Worm (Caenorhabditis elegans) whole organism, L4/young adult: Measurements from ENCODE around the gene Y54G2A.15.

Experiments
- W03F9.2 ChIP-seq: fragments of 150-350 bp; optimal IDR thresholded peaks from 2 replicates; lab custom pipeline; 2014; ENCODE audit warnings: missing biosample characterization, missing genetic modification characterization
- dao-5 ChIP-seq: sonication (generic microtip); optimal IDR thresholded peaks from 2 replicates; lab custom pipeline; 2016; ENCODE audit warnings: missing genotype, missing genetic modification characterization, moderate library complexity, missing compliant biosample characterization
- him-1 ChIP-seq: sonication (generic microtip); optimal IDR thresholded peaks from 2 replicates; lab custom pipeline; 2016; ENCODE audit warnings: missing genotype, missing genetic modification reagents, missing genetic modification characterization, missing compliant biosample characterization

Y54G2A.15 gene

ce11 chrIV:2843882-2844281, at the start of gene Y54G2A.15:
Y54G2A.15 (minus strand) TSS chrIV:2843982.
- no peak for TF ChIP-seq W03F9.2

- TF ChIP-seq dao-5 (tag; lab: Kevin White, UChicago) (no peak), W03F9.2 (no peak), him-1 (tag; lab: Kevin White, UChicago) (no peak)
These were observed 49.7 kb upstream of the Y54G2A.15 start for ce11 chrIV:2893486-2893842.

- no peak for TF ChIP-seq him-1 (tag; lab: Kevin White, UChicago)
- TF ChIP-seq dao-5 (tag; lab: Kevin White, UChicago), result no peak
- no peak for TF ChIP-seq W03F9.2
These were observed 49.2 kb upstream of the Y54G2A.15 start for ce11 chrIV:2892787-2893485.

- TF ChIP-seq dao-5 (tag; lab: Kevin White, UChicago) (no peak), him-1 (tag; lab: Kevin White, UChicago) (no peak), W03F9.2 (no peak)
These were observed 48.6 kb upstream of the Y54G2A.15 start, which contains the start of gene Y54G2A.18 for ce11 chrIV:2892395-2892786. Y54G2A.18 (minus strand) TSS chrIV:2892495.

- TF ChIP-seq W03F9.2 (no peak), him-1 (tag; lab: Kevin White, UChicago) (no peak), dao-5 (tag; lab: Kevin White, UChicago) (no peak)
These were observed 47.9 kb upstream of the Y54G2A.15 start for ce11 chrIV:2891535-2892233.

ce11 chrIV:2890401-2890952, 46.7 kb upstream of the Y54G2A.15 start, which contains the start of the genes nprt-1 and dib-1:
nprt-1 (minus strand) TSS chrIV:2890451.
dib-1 (plus strand) TSS chrIV:2890882.
- TF ChIP-seq dao-5 (tag; lab: Kevin White, UChicago) (no peak), him-1 (tag; lab: Kevin White, UChicago) (no peak), W03F9.2 (no peak)

ce11 chrIV:2888496-2889101, 44.8 kb upstream of the Y54G2A.15 start:
- TF ChIP-seq dao-5 (tag; lab: Kevin White, UChicago) (no peak), him-1 (tag; lab: Kevin White, UChicago) (no peak), W03F9.2 (no peak)

- TF ChIP-seq dao-5 (tag; lab: Kevin White, UChicago) (no peak), him-1 (tag; lab: Kevin White, UChicago) (no peak), W03F9.2 (no peak)
These were observed 43.5 kb upstream of the Y54G2A.15 start for ce11 chrIV:2887245-2887644.

- TF ChIP-seq him-1 (tag; lab: Kevin White, UChicago) (no peak), W03F9.2 (no peak), dao-5 (tag; lab: Kevin White, UChicago) (no peak)
These were observed 42.9 kb upstream of the Y54G2A.15 start, which contains the start of gene dml-1 for ce11 chrIV:2886655-2887054. dml-1 (plus strand) TSS chrIV:2886955.

- TF ChIP-seq dao-5 (tag; lab: Kevin White, UChicago) (no peak), W03F9.2 (no peak), him-1 (tag; lab: Kevin White, UChicago) (no peak)
These were observed 41.5 kb upstream of the Y54G2A.15 start for ce11 chrIV:2885260-2885659.

ce11 chrIV:2864743-2865142, 21.0 kb upstream of the Y54G2A.15 start, which contains the start of gene Y54G2A.16:
Y54G2A.16 (minus strand) TSS chrIV:2864843.
- TF ChIP-seq dao-5 (tag; lab: Kevin White, UChicago) (no peak), W03F9.2 (no peak), him-1 (tag; lab: Kevin White, UChicago) (no peak)

- TF ChIP-seq dao-5 (tag; lab: Kevin White, UChicago), result no peak
- no peak for TF ChIP-seq him-1 (tag; lab: Kevin White, UChicago)
- TF ChIP-seq W03F9.2, result no peak
These were observed 15.0 kb upstream of the Y54G2A.15 start for ce11 chrIV:2858734-2859133.

- TF ChIP-seq dao-5 (tag; lab: Kevin White, UChicago), result no peak
- TF ChIP-seq W03F9.2, result no peak
- no peak for TF ChIP-seq him-1 (tag; lab: Kevin White, UChicago)
These were observed 11.4 kb upstream of the Y54G2A.15 start for ce11 chrIV:2855056-2855752.
